Comparison of ENCODE assay signal across 1 fruit fly cellular context in the genomic region with DNA sequence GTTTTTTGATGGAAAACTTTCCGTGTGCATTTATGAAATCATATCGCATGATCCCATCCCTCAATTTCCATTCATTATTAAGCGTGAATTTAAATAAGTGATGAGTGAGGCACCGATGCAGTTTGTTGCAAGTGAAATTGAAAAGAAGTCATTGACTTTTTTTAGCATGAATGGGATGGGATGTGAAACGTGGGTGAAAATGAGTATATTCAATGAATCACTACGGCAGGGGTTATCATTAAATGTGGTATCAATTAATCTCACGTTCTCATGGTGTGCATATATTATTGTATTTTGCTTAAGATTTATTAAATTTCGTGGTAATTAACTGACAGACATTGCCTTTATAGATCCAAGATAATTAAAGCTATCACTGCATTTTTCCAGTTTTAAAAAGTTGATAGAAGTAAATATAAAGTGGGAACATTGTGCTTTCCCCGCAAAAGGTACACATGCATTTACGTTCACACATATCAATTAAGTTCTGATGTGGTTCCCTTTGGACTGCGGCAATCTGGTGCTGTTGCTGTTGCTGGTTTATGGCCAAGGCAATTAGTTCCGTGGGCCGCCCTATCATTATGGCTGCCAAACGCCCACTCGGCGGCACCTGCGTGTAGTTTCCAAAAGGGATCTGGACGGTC.
A peak's percentile ranks its signal among the peaks of the same experiment; 100 is the strongest.
TF ChIP-seq lines count a peak whose summit lies in the region.

No protein-coding gene starts in this region.

TF ChIP-seq in whole organism, adult, 20 proteins besides CTCF, POLR2A, EP300 and RAD21 (continued from another document):
- TF ChIP-seq CG5204 (GFP tag; optimal IDR thresholded peaks at IDR 0.05; lab: Kevin White, UChicago) (no peak), Hr96 (GFP tag; optimal IDR thresholded peaks at IDR 0.05; lab: Kevin White, UChicago) (no peak), tj (GFP tag; optimal IDR thresholded peaks at IDR 0.05; lab: Kevin White, UChicago) (peak; percentile 34)
